Fruit fly (Drosophila melanogaster): ENCODE results near the gene BigH1.

The BigH1 gene

DNA sequence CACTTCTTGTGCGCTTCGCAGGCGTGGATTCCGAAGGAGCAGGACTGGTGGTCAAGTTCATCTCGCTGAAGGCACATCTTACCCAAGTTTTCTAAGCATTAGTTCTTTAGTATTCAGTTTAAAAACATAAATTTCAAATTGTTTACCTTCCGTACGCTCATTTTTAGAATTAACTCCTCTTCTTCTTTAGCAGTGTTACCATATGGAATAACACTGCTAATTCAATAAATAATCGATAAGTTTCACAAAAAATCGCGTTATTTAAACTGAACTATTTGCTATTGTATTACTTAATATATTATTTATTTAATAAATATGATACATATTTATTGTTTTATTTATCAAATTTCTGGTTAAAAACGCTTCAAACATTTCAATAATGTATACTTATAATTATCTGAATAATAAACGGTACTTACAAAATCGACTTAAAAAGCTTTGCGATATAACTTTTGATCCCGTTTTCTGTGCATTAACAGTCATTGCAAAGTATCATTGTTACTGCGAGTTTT is at the start of gene BigH1, which contains the start of gene Rad17:
Gene BigH1 (plus strand): TSS at position 462 of the 512 bp plus-strand sequence.
Gene Rad17 (minus strand): TSS at position 209 of the 512 bp plus-strand sequence.
- no peak for TF ChIP-seq CG17801 (GFP tag; optimal IDR thresholded peaks at IDR 0.05; ENCODE audit: partially characterized antibody)

DNA sequence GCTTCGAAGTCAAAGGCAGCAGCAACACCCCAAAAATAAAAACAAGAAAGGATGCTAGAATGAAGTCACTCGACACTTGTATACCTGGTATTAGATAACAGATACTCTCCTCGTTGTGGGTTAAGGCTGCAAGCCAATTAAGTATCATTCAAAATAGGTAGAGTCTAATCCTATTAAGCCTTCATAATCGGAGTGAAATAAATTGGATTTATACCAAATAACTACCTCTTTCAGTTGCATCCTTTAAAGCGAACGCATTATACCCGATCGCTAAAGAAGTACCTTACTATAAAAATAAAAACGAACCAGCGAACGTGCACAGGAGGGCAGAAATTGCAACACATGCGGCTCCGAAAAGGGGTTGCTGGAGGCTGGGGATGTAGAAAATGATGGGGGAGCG is 40.7 kb upstream of the BigH1 start:
- no peak for TF ChIP-seq CG17801 (GFP tag; optimal IDR thresholded peaks at IDR 0.05; ENCODE audit: partially characterized antibody)

DNA sequence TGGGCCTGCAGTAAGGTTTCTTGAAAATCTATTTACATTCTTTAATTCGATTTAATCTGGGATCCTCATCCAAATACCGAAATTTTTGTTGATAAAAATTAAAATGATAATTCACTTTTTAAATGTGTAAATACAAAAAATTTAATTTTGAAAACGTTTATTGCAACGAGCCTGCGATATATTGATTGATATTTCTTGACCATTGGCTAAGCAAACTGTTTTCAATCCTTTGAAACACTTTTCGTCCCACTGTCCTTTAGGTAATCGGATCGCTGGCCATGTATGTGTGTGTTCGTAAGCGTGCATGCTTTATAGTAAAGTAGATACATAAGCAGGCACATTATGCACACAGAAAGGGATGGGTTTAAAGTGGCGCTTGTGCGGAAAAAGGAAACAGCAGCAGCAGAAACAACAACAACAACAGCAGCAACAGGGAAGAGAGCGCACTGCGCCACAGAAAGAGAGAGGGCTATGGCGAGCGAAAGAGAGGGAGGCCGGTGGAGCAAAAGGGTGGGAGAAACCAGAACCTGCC is 39.1 kb upstream of the BigH1 start:
- no peak for TF ChIP-seq CG17801 (GFP tag; optimal IDR thresholded peaks at IDR 0.05; ENCODE audit: partially characterized antibody)

DNA sequence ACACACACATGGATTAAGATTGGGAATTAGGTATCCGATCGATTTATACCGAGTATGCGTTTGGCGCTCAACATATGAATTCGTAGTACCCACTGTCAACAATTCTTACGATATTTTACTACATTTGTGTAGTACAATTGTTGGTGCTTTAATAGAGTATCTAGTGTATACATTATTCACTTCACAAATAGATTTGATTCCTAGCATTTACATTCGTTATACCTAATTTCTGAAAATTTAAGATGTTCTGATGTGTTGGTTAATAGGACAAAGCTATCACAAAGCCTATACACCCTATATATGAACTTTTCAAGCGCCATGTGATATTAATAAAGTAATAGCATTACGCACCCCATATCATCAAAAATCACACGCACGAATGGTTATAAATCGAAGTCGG is 38.6 kb upstream of the BigH1 start:
- no peak for TF ChIP-seq CG17801 (GFP tag; optimal IDR thresholded peaks at IDR 0.05; ENCODE audit: partially characterized antibody)

DNA sequence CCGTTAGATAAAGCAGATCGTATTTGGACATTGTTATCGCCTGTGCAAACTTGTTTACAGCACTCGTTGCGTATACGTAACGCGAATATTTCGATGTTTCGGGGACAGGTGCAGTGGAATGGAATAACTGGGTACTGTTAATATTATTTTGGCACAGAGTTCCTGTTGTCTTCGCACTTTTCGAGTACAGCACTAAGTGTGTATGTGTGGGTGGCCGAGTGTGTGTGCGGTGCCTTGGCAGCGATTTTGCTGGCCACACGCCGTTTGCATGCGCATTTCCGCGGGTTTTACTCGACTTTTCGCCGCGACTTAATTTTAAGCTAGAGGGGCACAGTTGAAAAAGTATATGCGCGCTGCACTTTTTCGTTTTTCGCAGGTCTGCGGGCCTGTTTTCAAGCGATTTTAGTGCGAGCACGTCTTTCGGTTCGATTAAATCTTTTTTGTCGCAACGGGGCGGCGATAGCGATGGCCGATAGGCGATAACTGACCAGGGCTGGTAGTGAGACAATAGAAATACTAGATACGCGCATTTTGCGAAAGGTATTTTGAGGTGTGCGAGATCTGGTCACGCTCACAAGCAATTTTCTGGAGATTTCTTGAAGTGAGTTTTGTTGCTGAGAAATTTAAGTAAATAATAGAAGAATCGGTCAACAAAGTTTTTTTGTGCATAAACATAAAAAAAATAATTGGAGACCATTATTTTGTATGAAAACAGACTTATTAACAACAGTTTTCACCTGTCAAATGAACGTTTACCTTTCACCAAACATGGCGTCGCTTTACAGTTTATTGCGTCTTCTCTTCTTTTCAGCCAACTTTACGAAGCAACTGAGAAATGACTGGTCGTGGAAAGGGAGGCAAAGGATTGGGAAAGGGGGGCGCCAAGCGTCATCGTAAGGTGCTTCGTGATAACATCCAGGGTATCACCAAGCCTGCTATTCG is 37.8 kb upstream of the BigH1 start, which contains the start of the genes put and His4r:
Gene put (minus strand): TSS at position 489 of the 942 bp plus-strand sequence.
Gene His4r (plus strand): TSS at position 541 of the 942 bp plus-strand sequence.
- TF ChIP-seq CG17801 (GFP tag; optimal IDR thresholded peaks at IDR 0.05; ENCODE audit: partially characterized antibody), result peak; percentile 29

DNA sequence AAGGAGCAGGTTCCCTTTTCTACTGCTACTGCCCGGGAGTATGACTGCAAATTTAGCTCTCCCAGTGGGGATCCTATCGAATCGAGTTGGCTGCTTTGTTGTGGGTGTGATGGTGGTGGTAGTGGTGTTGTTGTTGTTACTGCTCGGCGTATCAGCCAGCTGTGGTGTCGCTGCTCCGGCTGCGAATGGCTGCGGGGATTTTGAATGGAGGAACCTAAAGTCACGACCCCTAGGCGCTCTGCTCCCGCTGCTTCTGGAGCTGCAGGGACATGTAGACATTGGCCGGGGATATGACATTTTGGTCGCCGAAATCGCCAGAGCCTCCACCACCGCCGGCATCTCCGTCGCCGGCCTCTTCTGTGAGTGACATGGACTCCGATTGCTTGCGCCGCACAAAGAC is 36.5 kb upstream of the BigH1 start:
- no peak for TF ChIP-seq CG17801 (GFP tag; optimal IDR thresholded peaks at IDR 0.05; ENCODE audit: partially characterized antibody)

DNA sequence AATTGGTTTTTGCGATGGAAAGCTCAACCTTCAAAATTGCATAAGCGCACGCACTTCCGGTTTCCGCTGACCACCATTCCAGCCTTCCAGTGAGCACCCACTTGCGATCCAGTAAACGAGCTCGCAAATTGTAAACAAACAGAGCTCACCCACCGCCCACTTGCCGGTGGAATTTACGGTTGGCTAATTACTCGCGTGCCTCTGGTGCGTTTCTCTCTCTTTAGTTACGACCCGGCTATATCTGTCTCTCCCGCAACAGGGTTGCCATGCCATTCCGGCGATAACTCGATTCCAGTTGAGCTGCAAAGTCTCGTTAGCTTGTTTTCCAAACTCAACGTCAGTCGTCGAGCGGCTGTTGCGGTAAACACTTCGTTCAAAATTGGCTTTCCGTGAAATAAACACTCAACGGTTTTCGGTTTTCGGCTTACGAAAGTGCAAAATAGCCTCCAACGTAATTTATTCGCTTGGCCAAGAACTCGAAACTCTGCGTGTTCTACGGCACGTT is 33.1 kb upstream of the BigH1 start, which contains the start of gene Cad88C:
Gene Cad88C (plus strand): TSS at position 360 of the 505 bp plus-strand sequence.
- TF ChIP-seq CG17801 (GFP tag; optimal IDR thresholded peaks at IDR 0.05; ENCODE audit: partially characterized antibody), result peak; percentile 4

DNA sequence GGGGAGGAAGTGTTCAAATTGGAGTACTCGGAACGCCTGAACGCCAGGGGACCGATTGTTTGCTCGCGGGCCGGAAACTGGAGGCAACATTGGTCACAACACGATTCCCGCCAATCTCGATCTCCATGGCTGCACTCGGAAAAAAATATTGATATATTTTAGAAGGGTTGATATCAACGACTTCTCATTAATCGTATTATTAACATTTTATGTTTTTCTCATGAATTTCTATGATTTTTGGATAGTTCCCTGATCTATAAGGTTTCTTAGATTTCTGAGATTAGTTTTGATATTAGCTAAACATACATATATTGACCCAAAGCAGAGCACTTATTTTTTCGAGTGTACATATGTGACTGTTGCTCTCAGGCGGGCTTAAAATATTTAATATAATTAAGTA is 31.3 kb upstream of the BigH1 start:
- TF ChIP-seq CG17801 (GFP tag; optimal IDR thresholded peaks at IDR 0.05; ENCODE audit: partially characterized antibody), result no peak

DNA sequence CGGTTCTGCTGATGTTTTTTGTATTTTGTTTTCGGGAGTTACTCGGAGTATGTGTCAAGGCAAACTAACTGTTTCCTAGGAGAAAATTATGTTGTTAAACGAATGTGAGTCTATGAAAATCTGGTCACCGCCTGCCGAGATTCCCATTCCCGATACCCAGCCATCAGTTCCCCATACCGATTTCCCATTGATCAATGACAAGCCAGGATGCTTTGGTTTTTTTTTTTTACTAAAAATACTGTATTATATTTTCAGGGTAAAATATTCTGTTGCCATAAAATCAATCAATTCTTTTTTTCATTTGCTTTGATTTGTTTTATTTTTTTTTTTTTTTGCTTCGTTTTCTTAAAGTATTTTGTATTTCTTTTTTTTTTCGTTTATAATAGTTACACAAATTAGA is 20.8 kb upstream of the BigH1 start, which contains the start of gene CG7886:
Gene CG7886 (minus strand): TSS at position 101 of the 400 bp plus-strand sequence.
- TF ChIP-seq CG17801 (GFP tag; optimal IDR thresholded peaks at IDR 0.05; ENCODE audit: partially characterized antibody), result no peak

DNA sequence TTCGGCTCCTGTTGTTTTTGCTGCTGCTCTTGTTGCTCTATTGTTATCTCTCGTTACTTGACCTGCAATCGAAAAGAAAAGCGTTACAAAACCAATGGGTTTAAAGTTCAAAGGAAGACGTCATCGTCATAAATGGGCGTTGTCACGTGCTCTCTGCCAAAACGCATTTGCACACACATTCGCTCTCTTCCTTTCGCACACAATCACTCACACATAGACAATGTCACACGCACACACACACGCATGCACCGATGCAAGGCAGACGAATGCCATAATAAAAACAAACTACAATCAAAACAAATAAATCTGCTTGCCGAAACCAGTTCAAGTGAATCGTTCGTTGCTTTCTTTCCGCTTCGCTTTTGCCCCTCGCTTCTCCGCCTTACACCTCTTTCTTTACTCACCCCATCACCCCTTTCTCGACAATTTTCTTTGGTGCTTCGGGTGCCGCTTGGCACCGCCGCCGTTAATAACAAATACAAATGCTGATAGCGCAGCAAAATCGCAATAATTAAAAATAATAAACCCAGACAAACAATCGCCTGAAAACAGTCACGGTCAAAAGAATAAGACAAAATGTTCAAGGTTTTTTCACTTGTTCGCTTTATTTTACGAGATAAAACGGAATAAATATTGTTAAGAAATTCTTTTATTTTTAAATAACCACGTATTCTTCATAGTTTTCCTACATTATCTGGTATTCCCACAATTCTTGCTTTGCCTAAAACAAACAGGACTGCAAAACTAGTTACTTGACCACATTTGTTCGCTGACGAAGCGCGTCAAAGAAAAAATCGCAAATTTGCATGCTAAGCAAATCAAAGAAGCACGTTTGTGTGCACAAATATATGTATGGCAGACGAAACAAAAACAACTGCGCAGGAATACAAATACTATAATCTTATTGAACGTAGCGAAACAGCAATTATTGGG is 13.7 kb upstream of the BigH1 start:
- TF ChIP-seq CG17801 (GFP tag; optimal IDR thresholded peaks at IDR 0.05; ENCODE audit: partially characterized antibody), result peak; percentile 86

DNA sequence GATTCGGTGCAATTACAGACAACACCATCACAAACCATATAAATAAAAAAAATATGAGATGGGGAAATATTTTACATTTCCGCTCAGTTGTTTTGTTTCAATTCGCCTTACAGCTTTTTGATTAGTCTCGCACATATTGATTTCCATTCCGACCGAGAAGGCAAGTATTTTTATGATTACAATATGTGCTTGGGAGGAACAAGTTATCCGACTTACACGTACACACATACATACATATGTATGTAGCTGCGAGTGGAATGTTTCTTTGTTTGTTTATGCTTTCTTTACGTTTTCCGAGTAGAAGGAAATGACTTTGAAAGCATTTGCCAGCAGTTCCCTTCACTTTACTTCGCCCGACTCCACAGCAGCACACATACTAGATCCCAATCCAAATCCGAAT is 12.9 kb upstream of the BigH1 start:
- TF ChIP-seq CG17801 (GFP tag; optimal IDR thresholded peaks at IDR 0.05; ENCODE audit: partially characterized antibody), result no peak

DNA sequence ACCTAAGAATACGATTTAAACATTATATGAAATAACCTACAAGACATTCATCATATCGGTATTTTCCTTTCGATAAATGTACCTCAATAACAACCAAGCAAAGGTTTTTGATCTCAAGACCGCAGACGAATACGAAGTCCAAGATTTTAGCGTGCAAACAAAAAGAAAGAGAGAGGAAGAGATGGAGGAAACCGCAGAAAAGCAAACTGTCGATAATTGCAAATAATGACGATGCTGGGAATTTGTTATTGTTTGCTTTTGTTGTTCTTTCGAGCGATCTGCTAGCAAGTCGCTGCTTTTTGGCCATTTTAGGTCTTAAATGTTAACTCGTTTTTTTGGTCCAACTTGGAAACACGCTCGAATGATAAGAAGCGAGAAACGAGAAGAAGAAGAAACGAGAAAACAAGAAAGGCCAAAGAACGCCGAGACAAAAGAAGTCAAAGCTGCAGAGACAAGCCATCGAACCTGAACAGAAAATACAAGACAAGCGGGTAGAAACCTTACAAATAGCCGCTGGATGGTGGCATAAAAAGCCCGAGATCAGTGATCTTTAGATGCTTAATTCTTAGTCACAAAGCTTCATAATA is 12.1 kb upstream of the BigH1 start:
- no peak for TF ChIP-seq CG17801 (GFP tag; optimal IDR thresholded peaks at IDR 0.05; ENCODE audit: partially characterized antibody)

DNA sequence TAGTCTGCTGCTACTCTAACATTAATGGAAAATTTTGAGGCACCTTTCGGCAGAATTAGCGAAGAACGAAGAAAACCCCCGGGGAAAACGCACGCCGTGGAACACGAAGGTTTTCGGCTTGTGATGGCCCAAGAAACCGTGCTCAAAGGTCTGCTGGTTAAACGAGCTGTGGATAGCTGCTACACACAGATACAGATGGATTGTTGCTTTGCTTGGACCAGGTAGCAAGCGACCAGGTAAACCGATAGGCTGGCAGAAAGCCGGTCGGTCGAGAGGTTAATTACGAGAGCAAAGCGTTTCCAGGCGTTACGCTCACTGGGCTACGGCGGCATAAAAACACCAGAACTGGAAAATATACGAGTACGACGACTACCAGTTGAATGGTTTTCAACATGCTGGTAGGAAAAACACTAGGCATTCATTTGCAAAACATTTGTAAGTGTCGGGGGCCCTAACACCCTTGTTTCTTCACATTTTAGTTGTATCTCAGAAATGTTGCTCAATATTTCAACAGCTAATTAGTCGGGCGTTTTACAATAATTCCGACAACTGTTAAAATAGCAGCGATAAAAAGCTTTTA is 10.9 kb upstream of the BigH1 start:
- TF ChIP-seq CG17801 (GFP tag; optimal IDR thresholded peaks at IDR 0.05; ENCODE audit: partially characterized antibody), result no peak
